Fruit fly (Drosophila melanogaster) whole organism, prepupa: ENCODE data around the gene CG7191.
"Not testable (repeated sequence)": the region's sequence is repeated elsewhere in the genome, so short reads cannot be mapped to it uniquely, and the experiment has no call there.

ENCODE experiments used
- Blimp-1 ChIP-seq: fragments of 200-800 bp; sonication (Bioruptor generic); optimal IDR thresholded peaks from 3 replicates; lab custom pipeline; 2017; ENCODE audit warnings: missing biosample characterization, missing genetic modification characterization, mild to moderate bottlenecking, moderate library complexity, missing genetic modification reagents
- CG10631 ChIP-seq: fragments of 200-800 bp; sonication (Bioruptor generic); optimal IDR thresholded peaks from 2 replicates; lab custom pipeline; 2016; ENCODE audit warnings: missing biosample characterization, missing genetic modification characterization
- CG10669 ChIP-seq: fragments of 200-800 bp; sonication (Bioruptor generic); optimal IDR thresholded peaks from 3 replicates; lab custom pipeline; 2018; ENCODE audit warnings: missing biosample characterization, mild to moderate bottlenecking, missing genetic modification characterization, moderate library complexity
- CG11294 ChIP-seq: fragments of 200-800 bp; sonication (Bioruptor generic); IDR thresholded peaks from 2 replicates; pipeline ENCODE4 v1.3.6; 2022; ENCODE audit warnings: missing biosample characterization, missing genetic modification characterization
- CG11762 ChIP-seq: fragments of 200-800 bp; sonication (Bioruptor generic); optimal IDR thresholded peaks from 3 replicates; lab custom pipeline; 2016; ENCODE audit warnings: missing biosample characterization, missing genetic modification characterization; ENCODE audit not compliant: insufficient read depth
- CG15336 ChIP-seq: fragments of 200-800 bp; sonication (Bioruptor generic); IDR thresholded peaks from 2 replicates; pipeline ENCODE4 v1.3.6; 2022; ENCODE audit warnings: missing biosample characterization, missing genetic modification characterization
- CG16779 ChIP-seq: fragments of 200-800 bp; sonication (Bioruptor generic); optimal IDR thresholded peaks from 3 replicates; lab custom pipeline; 2017; ENCODE audit warnings: missing biosample characterization, mild to moderate bottlenecking, missing genetic modification characterization
- CG32006 ChIP-seq: fragments of 200-800 bp; sonication (Bioruptor generic); optimal IDR thresholded peaks from 3 replicates; lab custom pipeline; 2017; ENCODE audit warnings: missing biosample characterization, mild to moderate bottlenecking, missing genetic modification characterization
- CG3919 ChIP-seq: fragments of 200-800 bp; sonication (Bioruptor generic); optimal IDR thresholded peaks from 3 replicates; lab custom pipeline; 2016; ENCODE audit warnings: missing biosample characterization, missing genetic modification characterization
- CG6163 ChIP-seq: fragments of 200-800 bp; sonication (Bioruptor generic); IDR thresholded peaks from 3 replicates; pipeline ENCODE4 v1.3.6; 2022; ENCODE audit warnings: missing biosample characterization, missing genetic modification characterization
- CG6276 ChIP-seq: fragments of 200-800 bp; sonication (Bioruptor generic); optimal IDR thresholded peaks from 2 replicates; lab custom pipeline; 2017; ENCODE audit warnings: missing biosample characterization, mild to moderate bottlenecking, missing genetic modification characterization
- CG7368 ChIP-seq: fragments of 200-800 bp; sonication (Bioruptor generic); optimal IDR thresholded peaks from 3 replicates; lab custom pipeline; 2016; ENCODE audit warnings: missing biosample characterization, missing genetic modification characterization
- CG8319 ChIP-seq: fragments of 200-800 bp; sonication (Bioruptor generic); optimal IDR thresholded peaks from 3 replicates; lab custom pipeline; 2016; ENCODE audit warnings: missing biosample characterization, missing genetic modification characterization
- Eip75B ChIP-seq: fragments of 200-800 bp; sonication (Bioruptor generic); optimal IDR thresholded peaks from 3 replicates; lab custom pipeline; 2016; ENCODE audit warnings: missing biosample characterization, missing genetic modification characterization
- Eip78C ChIP-seq: fragments of 200-800 bp; sonication (Bioruptor generic); peaks from one replicate; lab custom pipeline; 2016; ENCODE audit warnings: missing biosample characterization, missing genetic modification characterization
- Ets21C ChIP-seq: fragments of 200-800 bp; sonication (Bioruptor generic); optimal IDR thresholded peaks from 3 replicates; lab custom pipeline; 2016; ENCODE audit warnings: missing biosample characterization, missing genetic modification characterization
- Ets96B ChIP-seq: fragments of 200-800 bp; optimal IDR thresholded peaks from 2 replicates; lab custom pipeline; 2019; ENCODE audit warnings: missing biosample characterization, mild to moderate bottlenecking, missing genetic modification characterization, moderate library complexity
- Hr39 ChIP-seq: fragments of 200-800 bp; sonication (Bioruptor generic); optimal IDR thresholded peaks from 2 replicates; lab custom pipeline; 2016; ENCODE audit warnings: missing biosample characterization, missing genetic modification characterization
- Hr4 ChIP-seq: fragments of 200-800 bp; sonication (Bioruptor generic); optimal IDR thresholded peaks from 3 replicates; lab custom pipeline; 2016; ENCODE audit warnings: missing biosample characterization, missing genetic modification characterization
- Lpt ChIP-seq: fragments of 200-800 bp; sonication (Bioruptor generic); optimal IDR thresholded peaks from 3 replicates; lab custom pipeline; 2016; ENCODE audit warnings: missing biosample characterization, missing genetic modification characterization
- Met ChIP-seq: fragments of 200-800 bp; sonication (Bioruptor generic); optimal IDR thresholded peaks from 3 replicates; lab custom pipeline; 2016; ENCODE audit warnings: missing biosample characterization, missing genetic modification characterization
- OdsH ChIP-seq: fragments of 200-800 bp; sonication (Bioruptor generic); optimal IDR thresholded peaks from 3 replicates; lab custom pipeline; 2016; ENCODE audit warnings: missing biosample characterization, missing genetic modification characterization
- acj6 ChIP-seq: fragments of 200-800 bp; sonication (Bioruptor generic); optimal IDR thresholded peaks from 3 replicates; lab custom pipeline; 2016; ENCODE audit warnings: missing biosample characterization, missing genetic modification characterization
- cyc ChIP-seq: fragments of 200-800 bp; sonication (Bioruptor generic); optimal IDR thresholded peaks from 3 replicates; lab custom pipeline; 2016; ENCODE audit warnings: missing biosample characterization, missing genetic modification characterization
- dac ChIP-seq: fragments of 200-800 bp; sonication (Bioruptor generic); optimal IDR thresholded peaks from 2 replicates; lab custom pipeline; 2017; ENCODE audit warnings: missing biosample characterization, mild to moderate bottlenecking, missing genetic modification characterization
- eg ChIP-seq: fragments of 200-800 bp; sonication (Bioruptor generic); IDR thresholded peaks from 3 replicates; pipeline ENCODE4 v1.3.6; 2022; ENCODE audit warnings: missing biosample characterization, missing genetic modification characterization
- esn ChIP-seq: fragments of 200-800 bp; sonication (Bioruptor generic); optimal IDR thresholded peaks from 2 replicates; lab custom pipeline; 2016; ENCODE audit warnings: missing biosample characterization, mild to moderate bottlenecking, missing genetic modification characterization, moderate library complexity
- fd85E ChIP-seq: fragments of 200-800 bp; sonication (Bioruptor generic); optimal IDR thresholded peaks from 3 replicates; lab custom pipeline; 2016; ENCODE audit warnings: missing biosample characterization, missing genetic modification characterization
- lz ChIP-seq: fragments of 200-800 bp; sonication (Bioruptor generic); optimal IDR thresholded peaks from 3 replicates; lab custom pipeline; 2016; ENCODE audit warnings: missing biosample characterization, missing genetic modification characterization
- pdm3 ChIP-seq: fragments of 200-800 bp; sonication (Bioruptor generic); optimal IDR thresholded peaks from 3 replicates; lab custom pipeline; 2016; ENCODE audit warnings: missing biosample characterization, missing genetic modification characterization
- ss ChIP-seq, 2 experiments: fragments of 200-800 bp; sonication (Bioruptor generic); optimal IDR thresholded peaks; 2 replicates in 1 of 2; 3 replicates in 1 of 2; lab custom pipeline; 2017 to 2018; ENCODE audit warnings: mild to moderate bottlenecking in 2 of 2, missing biosample characterization in 2 of 2, missing genetic modification characterization in 2 of 2, moderate library complexity in 1 of 2
- svp ChIP-seq: fragments of 200-800 bp; sonication (Bioruptor generic); peaks from one replicate; lab custom pipeline; 2016; ENCODE audit warnings: missing biosample characterization, missing genetic modification characterization
- topi ChIP-seq: fragments of 200-800 bp; sonication (Bioruptor generic); optimal IDR thresholded peaks from 3 replicates; lab custom pipeline; 2016; ENCODE audit warnings: missing biosample characterization, missing genetic modification characterization

Gene CG7191

dm6 chr2L:7722723-7723122, 44.7 kb upstream of the CG7191 start, which contains the start of gene CG13794:
TSS of gene CG13794 (minus strand) at chr2L:7722823.
- TF ChIP-seq esn (GFP tag; lab: Kevin White, UChicago) (no peak), cyc (GFP tag; lab: Kevin White, UChicago) (no peak), Hr39 (GFP tag; lab: Kevin White, UChicago) (no peak), ss (GFP tag; optimal IDR thresholded peaks at IDR 0.05; lab: Kevin White, UChicago) (no peak), Blimp-1 (GFP tag; lab: Kevin White, UChicago) (no peak), pdm3 (GFP tag; lab: Kevin White, UChicago) (no peak), CG16779 (tag; lab: Kevin White, UChicago) (no peak), Ets96B (no peak), CG7368 (GFP tag; lab: Kevin White, UChicago) (no peak), Ets21C (GFP tag; lab: Kevin White, UChicago) (no peak), Hr4 (GFP tag; lab: Kevin White, UChicago) (no peak), CG8319 (GFP tag; lab: Kevin White, UChicago) (no peak), lz (no peak)

- peak; percentile 24 for TF ChIP-seq CG10669 (GFP tag; lab: Kevin White, UChicago)
- TF ChIP-seq eg (GFP tag; lab: Robert Waterston, UW): no peak
- TF ChIP-seq svp (GFP tag; lab: Kevin White, UChicago): peak; percentile 70
- TF ChIP-seq Hr39 (GFP tag; lab: Kevin White, UChicago): peak; percentile 37
- no peak for TF ChIP-seq CG6276
- no peak for TF ChIP-seq fd85E (GFP tag; lab: Kevin White, UChicago)
- no peak for TF ChIP-seq CG15336 (GFP tag; lab: Robert Waterston, UW)
- peak; percentile 11 for TF ChIP-seq lz
- no peak for TF ChIP-seq Met (GFP tag; lab: Kevin White, UChicago)
- TF ChIP-seq CG32006 (GFP tag; lab: Kevin White, UChicago): peak; percentile 8
- TF ChIP-seq topi (GFP tag; lab: Kevin White, UChicago): no peak
- no peak for TF ChIP-seq acj6 (GFP tag; lab: Kevin White, UChicago)
- no peak for TF ChIP-seq CG7368 (GFP tag; lab: Kevin White, UChicago)
- TF ChIP-seq CG11762 (GFP tag; lab: Kevin White, UChicago): no peak
- TF ChIP-seq Lpt (GFP tag; lab: Kevin White, UChicago): no peak
- peak; percentile 20 for TF ChIP-seq OdsH
- no peak for TF ChIP-seq Eip75B (GFP tag; lab: Kevin White, UChicago)
- TF ChIP-seq CG6163 (GFP tag; lab: Robert Waterston, UW): no peak
- no peak for TF ChIP-seq CG8319 (GFP tag; lab: Kevin White, UChicago)
- no peak for TF ChIP-seq dac (GFP tag; lab: Kevin White, UChicago)
- TF ChIP-seq Ets96B: no peak
- TF ChIP-seq CG3919 (GFP tag; lab: Kevin White, UChicago): no peak
Measured at dm6 chr2L:7726268-7726997, 41.0 kb upstream of the CG7191 start, which contains the start of gene CG13795. TSS of gene CG13795 (minus strand) at chr2L:7726298.

- TF ChIP-seq CG11294 (GFP tag; lab: Robert Waterston, UW); CG10631 (GFP tag; lab: Kevin White, UChicago); Blimp-1 (GFP tag; lab: Kevin White, UChicago): not testable (repeated sequence)
Measured at dm6 chr2L:7732570-7732969, 34.9 kb upstream of the CG7191 start, which contains the start of gene CG13796. TSS of gene CG13796 (minus strand) at chr2L:7732670.

- not testable (repeated sequence) for TF ChIP-seq esn, acj6, Eip78C (GFP tag; lab: Kevin White, UChicago)
Measured at dm6 chr2L:7738709-7739108, 28.7 kb upstream of the CG7191 start, which contains the start of gene CG31904. TSS of gene CG31904 (minus strand) at chr2L:7738809.
